Worm (Caenorhabditis elegans) whole organism, L4/young adult: ENCODE data around the gene clec-165.

Experiments
- W03F9.2 ChIP-seq: fragments of 150-350 bp; optimal IDR thresholded peaks from 2 replicates; lab custom pipeline; 2014; ENCODE audit warnings: missing biosample characterization, missing genetic modification characterization
- dao-5 ChIP-seq: sonication (generic microtip); optimal IDR thresholded peaks from 2 replicates; lab custom pipeline; 2016; ENCODE audit warnings: missing genotype, missing genetic modification characterization, moderate library complexity, missing compliant biosample characterization
- him-1 ChIP-seq: sonication (generic microtip); optimal IDR thresholded peaks from 2 replicates; lab custom pipeline; 2016; ENCODE audit warnings: missing genotype, missing genetic modification reagents, missing genetic modification characterization, missing compliant biosample characterization

DNA sequence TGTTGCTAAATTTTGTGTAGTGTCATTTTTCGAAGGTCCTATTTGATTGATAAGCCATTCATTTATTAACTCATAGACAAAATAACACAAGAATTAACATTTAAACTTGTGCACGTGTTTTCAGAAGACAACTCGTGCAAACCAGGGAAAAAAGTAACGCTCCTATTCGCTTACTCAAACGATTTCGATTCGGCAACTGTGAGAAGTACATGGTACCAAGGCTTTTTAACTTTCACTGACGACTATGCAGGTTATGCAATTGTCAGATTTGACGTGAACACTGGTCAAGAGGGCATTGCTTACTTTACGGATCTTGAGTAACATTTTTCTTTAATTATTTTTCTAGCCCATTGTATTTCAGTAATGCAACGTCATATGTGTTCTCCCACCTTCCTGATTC lies 15.2 kb upstream of the clec-165 start:
- no peak for TF ChIP-seq him-1 (tag; lab: Kevin White, UChicago)
- TF ChIP-seq W03F9.2 (tag; lab: Kevin White, UChicago), result no peak
- no peak for TF ChIP-seq dao-5 (tag; lab: Kevin White, UChicago)
